Fruit fly (Drosophila melanogaster): Measurements from ENCODE around the gene CG46270.

dm6 chr3R:10378989-10379388 is 49.2 kb downstream of the CG46270 start:
- no peak for TF ChIP-seq CG8478 (optimal IDR thresholded peaks at IDR 0.05)
- TF ChIP-seq CTCF (optimal IDR thresholded peaks at IDR 0.05): no peak

Measured in S2 (cell line).